Worm (Caenorhabditis elegans) whole organism, young adult: Measurements from ENCODE around the gene sre-31.

ENCODE experiments used
- C06A6.2 ChIP-seq: fragments of 200-800 bp; sonication (Bioruptor generic); conservative IDR thresholded peaks from 2 replicates; pipeline ENCODE4 v1.3.6; 2022; ENCODE audit warnings: missing genetic modification characterization, missing compliant biosample characterization
- F10E7.11 ChIP-seq: sonication (generic microtip); optimal IDR thresholded peaks from 2 replicates; lab custom pipeline; 2017; ENCODE audit warnings: mild to moderate bottlenecking, missing genetic modification characterization, moderate library complexity, missing compliant biosample characterization
- F39B2.1 ChIP-seq: fragments of 200-800 bp; sonication (Bioruptor generic); IDR thresholded peaks from 2 replicates; pipeline ENCODE4 v1.3.6; 2022; ENCODE audit warnings: missing genetic modification reagents, missing genetic modification characterization, missing compliant biosample characterization
- aptf-2 ChIP-seq: fragments of 200-800 bp; sonication (Bioruptor generic); conservative IDR thresholded peaks from 2 replicates; pipeline ENCODE4 v1.3.6; 2022; ENCODE audit warnings: missing genetic modification reagents, missing genetic modification characterization, missing compliant biosample characterization
- atf-7 ChIP-seq: sonication (generic microtip); optimal IDR thresholded peaks from 2 replicates; lab custom pipeline; 2017; ENCODE audit warnings: mild to moderate bottlenecking, missing genetic modification characterization, missing compliant biosample characterization
- athp-1 ChIP-seq: sonication (generic microtip); optimal IDR thresholded peaks from 2 replicates; lab custom pipeline; 2017; ENCODE audit warnings: mild to moderate bottlenecking, missing genetic modification characterization, missing compliant biosample characterization
- chd-7 ChIP-seq: sonication (generic microtip); optimal IDR thresholded peaks from 2 replicates; lab custom pipeline; 2016; ENCODE audit warnings: mild to moderate bottlenecking, missing genetic modification characterization, moderate library complexity, missing compliant biosample characterization
- die-1 ChIP-seq: sonication (generic microtip); optimal IDR thresholded peaks from 2 replicates; lab custom pipeline; 2016; ENCODE audit warnings: missing genotype, mild to moderate bottlenecking, missing genetic modification characterization, missing compliant biosample characterization
- dox-1 ChIP-seq: fragments of 200-800 bp; sonication (Bioruptor generic); IDR thresholded peaks from 2 replicates; pipeline ENCODE4 v1.3.6; 2022; ENCODE audit warnings: missing genetic modification reagents, missing genetic modification characterization, missing compliant biosample characterization
- ekl-4 ChIP-seq: fragments of 200-800 bp; sonication (Bioruptor generic); IDR thresholded peaks from 2 replicates; pipeline ENCODE4 v1.3.6; 2022; ENCODE audit warnings: missing genetic modification reagents, missing genetic modification characterization, missing compliant biosample characterization
- him-1 ChIP-seq: sonication (generic microtip); optimal IDR thresholded peaks from 2 replicates; lab custom pipeline; 2016; ENCODE audit warnings: missing genotype, missing genetic modification reagents, missing genetic modification characterization, missing compliant biosample characterization
- hmg-20 ChIP-seq: fragments of 200-800 bp; sonication (Bioruptor generic); IDR thresholded peaks from 2 replicates; pipeline ENCODE4 v1.3.6; 2022; ENCODE audit warnings: missing genetic modification reagents, missing genetic modification characterization, missing compliant biosample characterization
- hrde-1 ChIP-seq: sonication (generic microtip); optimal IDR thresholded peaks from 2 replicates; lab custom pipeline; 2016; ENCODE audit warnings: missing genetic modification characterization, mild to moderate bottlenecking, missing compliant biosample characterization, moderate library complexity, missing genotype, missing genetic modification reagents, borderline replicate concordance
- hsf-1 ChIP-seq: fragments of 200-800 bp; sonication (Bioruptor generic); IDR thresholded peaks from 2 replicates; pipeline ENCODE4 v1.3.6; 2022; ENCODE audit warnings: missing genetic modification reagents, missing genetic modification characterization, missing compliant biosample characterization
- let-607 ChIP-seq, 2 experiments: fragments of 200-800 bp in 1 of 2; sonication (Bioruptor generic) in 1 of 2; sonication (generic microtip) in 1 of 2; optimal IDR thresholded peaks; 2 replicates each; lab custom pipeline; 2016 to 2018; ENCODE audit warnings: mild to moderate bottlenecking in 2 of 2, missing compliant biosample characterization in 2 of 2, missing genetic modification characterization in 2 of 2, moderate library complexity in 2 of 2, missing genotype in 1 of 2
- lin-54 ChIP-seq: fragments of 200-800 bp; sonication (Bioruptor generic); optimal IDR thresholded peaks from 2 replicates; lab custom pipeline; 2018; ENCODE audit warnings: mild to moderate bottlenecking, missing genetic modification characterization, missing compliant biosample characterization
- madf-3 ChIP-seq: fragments of 200-800 bp; sonication (Bioruptor generic); IDR thresholded peaks from 2 replicates; pipeline ENCODE4 v1.3.6; 2022; ENCODE audit warnings: missing genetic modification reagents, missing genetic modification characterization, missing compliant biosample characterization
- madf-8 ChIP-seq: fragments of 200-800 bp; sonication (Bioruptor generic); conservative IDR thresholded peaks from 2 replicates; pipeline ENCODE4 v1.3.6; 2022; ENCODE audit warnings: missing genetic modification reagents, missing genetic modification characterization, missing compliant biosample characterization
- nfya-1 ChIP-seq: sonication (generic microtip); optimal IDR thresholded peaks from 2 replicates; lab custom pipeline; 2017; ENCODE audit warnings: antibody characterized with exemption, missing compliant biosample characterization, missing genetic modification characterization, borderline replicate concordance; ENCODE audit not compliant: insufficient read depth
- nfya-2 ChIP-seq: fragments of 200-800 bp; sonication (Bioruptor generic); IDR thresholded peaks from 2 replicates; pipeline ENCODE4 v1.3.6; 2022; ENCODE audit warnings: missing genetic modification reagents, missing genetic modification characterization, missing compliant biosample characterization
- nfyb-1 ChIP-seq: fragments of 200-800 bp; sonication (Bioruptor generic); IDR thresholded peaks from 2 replicates; pipeline ENCODE4 v1.3.6; 2022; ENCODE audit warnings: missing genetic modification reagents, missing genetic modification characterization, missing compliant biosample characterization
- nhr-27 ChIP-seq: fragments of 200-800 bp; sonication (Bioruptor generic); optimal IDR thresholded peaks from 2 replicates; lab custom pipeline; 2018; ENCODE audit warnings: mild to moderate bottlenecking, missing genetic modification characterization, moderate library complexity, missing compliant biosample characterization
- nhr-80 ChIP-seq: sonication (generic microtip); optimal IDR thresholded peaks from 2 replicates; lab custom pipeline; 2016; ENCODE audit warnings: missing genetic modification characterization, missing compliant biosample characterization
- pha-4 ChIP-seq: fragments of 150-350 bp; sonication (generic microtip); optimal IDR thresholded peaks from 2 replicates; lab custom pipeline; 2014; ENCODE audit warnings: missing biosample characterization, missing genetic modification reagents, missing genetic modification characterization
- rcor-1 ChIP-seq: fragments of 200-800 bp; sonication (Bioruptor generic); IDR thresholded peaks from 2 replicates; pipeline ENCODE4 v1.3.6; 2022; ENCODE audit warnings: missing genetic modification reagents, missing genetic modification characterization, missing compliant biosample characterization
- rec-8 ChIP-seq, 2 experiments: sonication (generic microtip); optimal IDR thresholded peaks; 2 replicates each; lab custom pipeline; 2016; ENCODE audit warnings: mild to moderate bottlenecking in 2 of 2, missing genetic modification characterization in 2 of 2, missing genetic modification reagents in 2 of 2, missing genotype in 2 of 2, missing biosample characterization in 1 of 2, missing compliant biosample characterization in 1 of 2, moderate library complexity in 1 of 2
- repo-1 ChIP-seq: sonication (generic microtip); optimal IDR thresholded peaks from 2 replicates; lab custom pipeline; 2017; ENCODE audit warnings: mild to moderate bottlenecking, missing genetic modification characterization, missing compliant biosample characterization
- snpc-1.3 ChIP-seq: sonication (generic microtip); optimal IDR thresholded peaks from 2 replicates; lab custom pipeline; 2017; ENCODE audit warnings: missing genetic modification characterization, mild to moderate bottlenecking, missing compliant biosample characterization, antibody characterized with exemption, moderate library complexity, missing genotype, missing genetic modification reagents; ENCODE audit not compliant: insufficient read depth
- snpc-3.4 ChIP-seq: sonication (generic microtip); optimal IDR thresholded peaks from 2 replicates; lab custom pipeline; 2017; ENCODE audit warnings: missing genetic modification characterization, mild to moderate bottlenecking, missing compliant biosample characterization, antibody characterized with exemption, moderate library complexity, missing genotype, missing genetic modification reagents
- snpc-4 ChIP-seq, 5 experiments: fragments of 150-350 bp in 1 of 5; sonication (generic microtip) in 4 of 5; optimal IDR thresholded peaks; 2 replicates each; lab custom pipeline; 2014 to 2018; ENCODE audit warnings: missing genetic modification characterization in 5 of 5, missing biosample characterization in 3 of 5, antibody characterized with exemption in 2 of 5, mild to moderate bottlenecking in 2 of 5, missing compliant biosample characterization in 2 of 5, missing genotype in 2 of 5, moderate library complexity in 2 of 5, missing genetic modification reagents in 1 of 5
- tbp1 ChIP-seq: fragments of 200-800 bp; sonication (Bioruptor generic); optimal IDR thresholded peaks from 2 replicates; lab custom pipeline; 2018; ENCODE audit warnings: mild to moderate bottlenecking, missing genetic modification characterization, missing compliant biosample characterization
- unc-130 ChIP-seq: sonication (generic microtip); optimal IDR thresholded peaks from 2 replicates; lab custom pipeline; 2016; ENCODE audit warnings: missing genetic modification reagents, missing genetic modification characterization, missing compliant biosample characterization
- xnd-1 ChIP-seq: sonication (generic microtip); optimal IDR thresholded peaks from 2 replicates; lab custom pipeline; 2016; ENCODE audit warnings: missing genotype, missing genetic modification reagents, missing genetic modification characterization, missing compliant biosample characterization
- ztf-3 ChIP-seq: fragments of 200-800 bp; sonication (Bioruptor generic); optimal IDR thresholded peaks from 2 replicates; lab custom pipeline; 2018; ENCODE audit warnings: mild to moderate bottlenecking, missing genetic modification characterization, missing compliant biosample characterization

Gene sre-31

ce11 chrII:12435202-12435872 lies 26.7 kb upstream of the sre-31 start (continued):
- TF ChIP-seq madf-3 (GFP tag; lab: Robert Waterston, UW): no peak
- no peak for TF ChIP-seq nhr-27 (tag; lab: Kevin White, UChicago)
- TF ChIP-seq lin-54 (GFP tag; lab: Kevin White, UChicago): no peak
- no peak for TF ChIP-seq chd-7 (tag; lab: Kevin White, UChicago)
- no peak for TF ChIP-seq ekl-4
- TF ChIP-seq repo-1 (tag; lab: Kevin White, UChicago): no peak
- no peak for TF ChIP-seq ztf-3
- no peak for TF ChIP-seq aptf-2 (GFP tag; lab: Robert Waterston, UW)
- no peak for TF ChIP-seq nfya-1
- no peak for TF ChIP-seq rec-8 (tag; optimal IDR thresholded peaks at IDR 0.05; lab: Kevin White, UChicago)
- no peak for TF ChIP-seq F10E7.11
- no peak for TF ChIP-seq hsf-1 (GFP tag; lab: Robert Waterston, UW)
- TF ChIP-seq snpc-3.4 (tag; lab: Kevin White, UChicago): no peak
- TF ChIP-seq snpc-1.3 (tag; lab: Kevin White, UChicago): no peak
- no peak for TF ChIP-seq hrde-1
- TF ChIP-seq die-1 (tag; lab: Kevin White, UChicago): peak; percentile 45
- TF ChIP-seq C06A6.2 (GFP tag; lab: Robert Waterston, UW): no peak
- TF ChIP-seq pha-4 (tag; lab: Kevin White, UChicago): no peak
- TF ChIP-seq hmg-20: no peak
- TF ChIP-seq tbp1: peak; percentile 87
- no peak for TF ChIP-seq F39B2.1
- TF ChIP-seq dox-1: peak; percentile 26; the same call in 1 of the 2 replicates
- no peak for TF ChIP-seq rcor-1 (GFP tag; lab: Robert Waterston, UW)
- no peak for TF ChIP-seq him-1

ce11 chrII:12432356-12432755 lies 23.7 kb upstream of the sre-31 start, which contains the start of gene dct-12:
dct-12 (minus strand) TSS chrII:12432456.
- TF ChIP-seq atf-7: no peak
- TF ChIP-seq snpc-4 (GFP tag; optimal IDR thresholded peaks at IDR 0.05; lab: Kevin White, UChicago): no peak
- TF ChIP-seq snpc-4 (tag; optimal IDR thresholded peaks at IDR 0.05; lab: Kevin White, UChicago): peak in 1 of 4 experiments; percentile 35
- TF ChIP-seq unc-130 (GFP tag; lab: Kevin White, UChicago): no peak

- no peak for TF ChIP-seq nfya-2 (GFP tag; lab: Robert Waterston, UW)
- no peak for TF ChIP-seq madf-8 (GFP tag; lab: Robert Waterston, UW)
- TF ChIP-seq madf-3 (GFP tag; lab: Robert Waterston, UW): no peak
- TF ChIP-seq hsf-1 (GFP tag; lab: Robert Waterston, UW): no peak
Measured at ce11 chrII:12429743-12430142, 21.1 kb upstream of the sre-31 start, which contains the start of gene Y57A10C.8. Y57A10C.8 (minus strand) TSS chrII:12429843.

ce11 chrII:12425644-12426222 lies 17.1 kb upstream of the sre-31 start, which contains the start of gene daf-22:
daf-22 (minus strand) TSS chrII:12425694.
- TF ChIP-seq nfyb-1 (GFP tag; lab: Robert Waterston, UW) (no peak), nhr-80 (peak; percentile 78), xnd-1 (no peak), athp-1 (no peak), let-607 (tag; optimal IDR thresholded peaks at IDR 0.05; lab: Kevin White, UChicago) (peak in 1 of 2 experiments; percentile 23)
